Worm (Caenorhabditis elegans) whole organism, L2 larva: ENCODE measurements around the gene srr-8.

ENCODE experiments used
- Y55F3AM.14 ChIP-seq: fragments of 200-800 bp; sonication (Bioruptor generic); optimal IDR thresholded peaks from 2 replicates; lab custom pipeline; 2018; ENCODE audit warnings: mild to moderate bottlenecking, missing genetic modification characterization, missing compliant biosample characterization
- lin-13 ChIP-seq: fragments of 150-350 bp; optimal IDR thresholded peaks from 2 replicates; lab custom pipeline; 2014; ENCODE audit warnings: missing biosample characterization, missing genetic modification reagents, missing genetic modification characterization
- nhr-11 ChIP-seq: fragments of 150-350 bp; optimal IDR thresholded peaks from 2 replicates; lab custom pipeline; 2014; ENCODE audit warnings: missing biosample characterization, missing genetic modification characterization

- no peak for TF ChIP-seq lin-13 (GFP tag; lab: Kevin White, UChicago)
- no peak for TF ChIP-seq Y55F3AM.14 (GFP tag; lab: Kevin White, UChicago)
- TF ChIP-seq nhr-11: no peak
Observed at ce11 chrV:4965790-4966189, 35.7 kb upstream of the srr-8 start.
